Fruit fly (Drosophila melanogaster): Measurements from ENCODE around the gene rdx.

dm6 chr3R:14077026-14077425 lies 45.2 kb upstream of the rdx start:
- TF ChIP-seq tna (GFP tag; IDR thresholded peaks at IDR 0.05; ENCODE audit: partially characterized antibody) (no peak), CG17912 (GFP tag; optimal IDR thresholded peaks at IDR 0.05) (no peak), CG3838 (GFP tag; optimal IDR thresholded peaks at IDR 0.05) (no peak), CG13287 (GFP tag; IDR thresholded peaks at IDR 0.05; ENCODE audit: partially characterized antibody) (no peak), CG2875 (GFP tag; optimal IDR thresholded peaks at IDR 0.05) (no peak)

Data from whole organism, embryonic.